Worm (Caenorhabditis elegans) whole organism, early embryonic: Measurements from ENCODE around the gene K09C4.7.

Experiments used
- flt-1 ChIP-seq: fragments of 200-800 bp; sonication (Bioruptor generic); IDR thresholded peaks from 2 replicates; pipeline ENCODE4 v1.3.6; 2022; ENCODE audit warnings: missing genetic modification characterization, missing compliant biosample characterization
- hmbx-1 ChIP-seq: sonication (generic microtip); optimal IDR thresholded peaks from 2 replicates; lab custom pipeline; 2016; ENCODE audit warnings: mild to moderate bottlenecking, missing genetic modification characterization, missing compliant biosample characterization
- hmg-4 ChIP-seq: fragments of 200-800 bp; sonication (Bioruptor generic); optimal IDR thresholded peaks from 2 replicates; lab custom pipeline; 2018; ENCODE audit warnings: mild to moderate bottlenecking, missing genetic modification characterization, missing compliant biosample characterization
- pes-1 ChIP-seq: fragments of 200-800 bp; sonication (Bioruptor generic); IDR thresholded peaks from 2 replicates; pipeline ENCODE4 v1.3.6; 2022; ENCODE audit warnings: missing genetic modification reagents, missing genetic modification characterization, missing compliant biosample characterization
- scrt-1 ChIP-seq: fragments of 200-800 bp; sonication (Bioruptor generic); IDR thresholded peaks from 2 replicates; pipeline ENCODE4 v1.3.6; 2022; ENCODE audit warnings: missing genetic modification characterization, missing compliant biosample characterization

ce11 chrX:3301770-3302169, 29.1 kb downstream of the K09C4.7 start, which contains the start of gene F11D5.5:
- no peak for TF ChIP-seq flt-1
- TF ChIP-seq hmbx-1 (tag; lab: Kevin White, UChicago): no peak
- no peak for TF ChIP-seq pes-1 (GFP tag; lab: Robert Waterston, UW)
- no peak for TF ChIP-seq hmg-4 (GFP tag; lab: Kevin White, UChicago)
- no peak for TF ChIP-seq scrt-1 (GFP tag; lab: Robert Waterston, UW)
